Fruit fly (Drosophila melanogaster): ENCODE measurements around the gene Keap1.

- TF ChIP-seq fd96Cb (tag; optimal IDR thresholded peaks at IDR 0.05) (no peak), CG13287 (GFP tag; IDR thresholded peaks at IDR 0.05; ENCODE audit: partially characterized antibody) (no peak), CG31224 (GFP tag; IDR thresholded peaks at IDR 0.05) (no peak), Dp (GFP tag; optimal IDR thresholded peaks at IDR 0.05) (no peak), cad (GFP tag; optimal IDR thresholded peaks at IDR 0.05) (no peak), CG32767 (GFP tag; IDR thresholded peaks at IDR 0.05) (no peak)
Observed at dm6 chr3R:17126838-17127237, 47.1 kb upstream of the Keap1 start, which contains the start of the genes CG17477 and CG31269.

All from whole organism, embryonic.